Worm (Caenorhabditis elegans): ENCODE results near the gene C30B5.17.

DNA sequence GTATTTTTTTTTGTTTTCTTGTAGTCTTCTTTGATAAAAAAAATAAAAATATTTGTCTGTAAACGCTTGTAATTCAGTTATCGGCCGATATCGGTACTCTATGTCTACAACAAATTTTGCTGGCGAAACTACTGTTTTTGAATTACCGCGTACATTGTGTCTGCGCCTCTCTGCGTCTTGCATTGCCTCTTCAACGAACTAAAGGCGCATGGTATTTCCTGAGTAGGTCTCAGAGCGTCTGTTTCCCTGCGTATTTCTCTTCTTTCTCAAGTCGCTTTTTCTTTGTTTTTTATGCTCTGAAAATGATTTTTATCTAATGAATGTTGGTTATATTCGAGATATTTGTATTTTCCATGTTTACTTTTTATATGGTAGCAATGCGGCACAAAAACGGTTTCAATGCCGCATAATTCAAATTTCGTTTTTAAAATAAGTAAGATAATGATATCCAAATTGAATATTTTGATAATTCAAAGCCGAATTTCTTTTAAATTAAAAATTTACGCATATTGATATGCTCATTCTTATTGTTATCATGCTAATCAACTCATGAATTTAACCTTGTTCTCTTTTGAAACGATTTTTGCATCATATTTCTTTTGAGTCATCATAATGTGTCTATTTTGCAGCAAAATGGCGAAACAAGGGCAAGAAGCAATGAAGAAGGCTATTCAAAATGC, 48.1 kb upstream of the C30B5.17 start, which contains the start of gene phb-2:
- TF ChIP-seq pha-4 (tag; optimal IDR thresholded peaks at IDR 0.05): peak; percentile 51
- 0 out of 2 replicates have a peak, but pooled peaks have one; percentile 7 for TF ChIP-seq let-526 (GFP tag; IDR thresholded peaks at IDR 0.05)
- TF ChIP-seq ceh-58 (GFP tag; IDR thresholded peaks at IDR 0.05): no peak
- no peak for TF ChIP-seq ama-1 (optimal IDR thresholded peaks at IDR 0.05)
- TF ChIP-seq ama-1 (GFP tag; optimal IDR thresholded peaks at IDR 0.05): peak in 1 of 2 experiments; percentile 32
- TF ChIP-seq lin-35 (GFP tag; optimal IDR thresholded peaks at IDR 0.05): peak in 2 of 3 experiments; percentile 2 to 90
- TF ChIP-seq ceh-27 (GFP tag; optimal IDR thresholded peaks at IDR 0.05): peak; percentile 68
- TF ChIP-seq D2030.7 (GFP tag; IDR thresholded peaks at IDR 0.05): peak; percentile 37

Data from whole organism, young adult.